Worm (Caenorhabditis elegans): ENCODE measurements around the gene H17B01.5.
"Not testable (repeated sequence)": the region's sequence is repeated elsewhere in the genome, so short reads cannot be mapped to it uniquely, and the experiment has no call there.

Gene H17B01.5

DNA sequence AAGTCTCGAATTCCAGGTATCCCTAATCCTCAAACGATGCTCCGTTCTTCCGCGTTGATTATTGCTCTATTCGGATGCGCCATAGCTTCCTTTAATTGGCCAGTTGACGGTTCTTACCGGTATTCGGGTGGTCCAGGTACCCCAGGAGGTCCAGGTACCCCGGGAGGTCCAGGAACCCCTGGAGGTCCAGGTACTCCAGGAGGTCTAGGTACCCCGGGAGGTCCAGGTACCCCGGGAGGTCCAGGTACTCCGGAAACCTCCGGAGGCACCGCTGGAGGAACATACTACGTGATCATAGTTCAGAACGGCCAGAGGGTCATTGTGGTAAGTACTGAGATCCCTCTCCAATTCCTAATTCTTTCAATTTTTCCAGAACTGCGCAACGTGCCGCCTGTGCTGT, 5.7 kb downstream of the H17B01.5 start, which contains the start of gene Y51H7C.1:
Gene Y51H7C.1, plus strand, starts transcription at position 17 of the 400 bp plus-strand sequence.
- not testable (repeated sequence) for TF ChIP-seq lin-15B (tag; optimal IDR thresholded peaks at IDR 0.05); nhr-43 (tag; optimal IDR thresholded peaks at IDR 0.05; ENCODE audit: poor library complexity, severe bottlenecking); daf-12 (tag; optimal IDR thresholded peaks at IDR 0.05)

DNA sequence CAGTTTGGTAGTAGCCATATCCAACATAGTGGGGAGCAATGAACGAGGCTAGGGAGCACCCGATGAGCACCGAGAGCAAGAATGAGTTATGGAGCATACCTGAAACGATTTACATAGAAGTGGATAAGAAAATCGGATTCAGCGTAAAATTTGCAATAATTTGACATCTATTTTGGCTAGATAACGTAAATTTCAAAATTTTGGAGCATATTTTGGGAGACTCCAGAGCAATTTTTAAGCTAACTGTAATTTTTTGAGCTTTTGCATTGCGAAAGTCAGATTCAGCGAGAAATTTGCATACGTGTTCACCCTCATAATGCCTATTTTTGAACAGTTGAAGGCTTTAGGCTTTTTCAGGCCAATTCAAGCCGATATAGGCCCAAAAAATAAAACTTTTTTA, 6.9 kb downstream of the H17B01.5 start, which contains the start of gene Y51H7C.13:
Gene Y51H7C.13, minus strand, starts transcription at position 101 of the 400 bp plus-strand sequence.
- TF ChIP-seq elt-3 (tag; optimal IDR thresholded peaks at IDR 0.05), result no peak
- TF ChIP-seq nfya-1 (tag; optimal IDR thresholded peaks at IDR 0.05; ENCODE audit: insufficient read depth), result no peak
- no peak for TF ChIP-seq unc-62 (GFP tag; optimal IDR thresholded peaks at IDR 0.05)
- TF ChIP-seq lin-39 (tag; optimal IDR thresholded peaks at IDR 0.05), result no peak
- no peak for TF ChIP-seq ceh-82 (tag; optimal IDR thresholded peaks at IDR 0.05)
- no peak for TF ChIP-seq nhr-28 (tag; optimal IDR thresholded peaks at IDR 0.05)
- TF ChIP-seq ceh-9 (tag; optimal IDR thresholded peaks at IDR 0.05), result no peak
- no peak for TF ChIP-seq nhr-23 (tag; optimal IDR thresholded peaks at IDR 0.05)
- TF ChIP-seq jun-1 (tag; optimal IDR thresholded peaks at IDR 0.05), result no peak
- no peak for TF ChIP-seq pqm-1 (tag; optimal IDR thresholded peaks at IDR 0.05)
- no peak for TF ChIP-seq aly-2 (tag; optimal IDR thresholded peaks at IDR 0.05)
- TF ChIP-seq fkh-10 (GFP tag; optimal IDR thresholded peaks at IDR 0.05), result no peak

DNA sequence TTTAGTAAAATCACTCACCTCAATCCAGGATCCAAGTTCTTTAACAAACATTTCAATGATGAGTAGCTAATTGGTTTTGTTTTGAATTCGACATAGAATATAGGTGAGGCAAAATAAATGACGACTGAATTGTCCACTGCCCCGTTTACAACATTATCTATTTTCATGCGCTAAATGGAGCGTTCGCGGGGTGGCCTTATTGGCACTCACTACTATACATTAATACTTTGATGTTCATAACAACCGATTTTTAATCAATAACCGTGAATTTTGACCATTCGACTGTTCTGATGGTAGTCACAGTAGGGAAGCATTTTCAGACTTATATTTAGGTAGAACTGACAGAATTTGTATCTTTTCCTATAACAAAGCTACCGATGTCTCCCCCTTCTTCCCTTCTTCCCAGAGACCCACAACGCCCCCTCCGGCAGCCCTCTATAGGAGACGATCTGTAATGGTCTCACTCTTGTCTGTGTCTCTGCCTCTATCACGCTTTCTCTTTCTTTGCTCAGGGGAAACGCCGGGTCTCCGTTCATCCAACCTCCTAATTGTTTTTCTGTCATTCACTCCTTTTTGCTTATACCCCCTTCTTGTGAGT, 26.6 kb downstream of the H17B01.5 start, which contains the start of gene Y51H7C.12:
Gene Y51H7C.12, minus strand, starts transcription at position 51 of the 598 bp plus-strand sequence.
- not testable (repeated sequence) for TF ChIP-seq R02D3.7, nhr-77, ztf-4 (tag; optimal IDR thresholded peaks at IDR 0.05)

DNA sequence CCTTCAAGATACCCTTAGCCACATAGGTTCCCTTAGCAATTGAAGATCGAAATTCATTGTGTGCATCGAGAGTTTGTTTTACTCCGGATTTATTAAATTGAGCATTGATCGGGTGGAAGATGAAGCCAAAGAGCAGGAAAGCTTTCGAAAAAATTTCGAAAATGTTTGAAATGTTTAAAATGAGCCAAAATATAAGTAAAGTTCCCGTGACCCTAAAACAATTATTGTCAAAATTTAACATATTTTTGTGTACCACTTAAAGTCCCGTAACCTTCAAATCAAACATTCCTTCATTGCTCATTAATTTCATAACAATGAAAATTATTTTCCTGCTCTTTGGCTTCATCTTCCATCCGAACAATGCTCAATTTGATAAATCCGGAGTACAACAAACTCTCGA, 28.5 kb downstream of the H17B01.5 start, which contains the start of gene scl-17:
Gene scl-17, plus strand, starts transcription at position 301 of the 400 bp plus-strand sequence.
- TF ChIP-seq R02D3.7 (tag; optimal IDR thresholded peaks at IDR 0.05) (no peak), ztf-4 (tag; optimal IDR thresholded peaks at IDR 0.05) (no peak), fkh-2 (tag; optimal IDR thresholded peaks at IDR 0.05) (no peak), ceh-16 (tag; optimal IDR thresholded peaks at IDR 0.05) (no peak), sea-2 (GFP tag; optimal IDR thresholded peaks at IDR 0.05) (no peak), pha-4 (tag; optimal IDR thresholded peaks at IDR 0.05) (no peak), nhr-76 (tag; optimal IDR thresholded peaks at IDR 0.05) (no peak), skn-1 (tag; optimal IDR thresholded peaks at IDR 0.05) (no peak), ceh-82 (tag; optimal IDR thresholded peaks at IDR 0.05) (no peak)

DNA sequence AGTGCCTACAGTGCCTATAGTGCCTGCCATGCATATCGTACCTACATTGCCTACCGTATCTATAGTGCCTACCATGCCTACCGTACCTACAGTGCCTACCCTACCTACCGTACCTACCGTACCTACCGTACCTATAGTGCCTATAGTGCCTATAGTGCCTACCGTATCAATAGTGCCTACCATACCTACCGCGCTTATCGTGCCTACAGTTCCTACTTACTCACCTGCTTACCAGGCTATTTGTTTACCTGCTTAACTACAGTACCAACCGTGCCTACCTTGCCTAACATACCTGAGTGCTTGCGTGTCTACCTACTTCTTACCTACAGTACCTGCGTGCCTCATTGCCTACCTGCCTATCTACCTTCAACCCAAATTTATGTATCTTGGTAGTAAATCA, 31.9 kb downstream of the H17B01.5 start:
- no peak for TF ChIP-seq pqm-1 (tag; optimal IDR thresholded peaks at IDR 0.05)
- TF ChIP-seq tbx-2 (tag; optimal IDR thresholded peaks at IDR 0.05), result no peak
- no peak for TF ChIP-seq snpc-4 (tag; optimal IDR thresholded peaks at IDR 0.05)
- no peak for TF ChIP-seq aly-2 (tag; optimal IDR thresholded peaks at IDR 0.05)
- no peak for TF ChIP-seq lin-15B (tag; optimal IDR thresholded peaks at IDR 0.05)
- no peak for TF ChIP-seq sea-2 (GFP tag; optimal IDR thresholded peaks at IDR 0.05)

DNA sequence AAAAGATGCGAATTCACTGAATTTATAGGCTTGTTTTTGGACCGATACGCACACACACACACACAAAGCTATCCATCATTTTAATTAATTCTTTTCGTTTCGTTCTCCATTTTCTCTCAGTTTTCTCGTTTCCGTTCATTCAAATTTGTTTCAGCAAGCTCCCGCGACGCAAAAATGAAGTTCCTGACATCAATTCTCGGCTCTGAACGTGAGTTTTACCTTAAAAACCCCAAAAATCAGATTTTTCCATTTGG, 35.1 kb downstream of the H17B01.5 start, which contains the start of gene Y51H7C.3:
Gene Y51H7C.3, plus strand, starts transcription at position 155 of the 254 bp plus-strand sequence.
- TF ChIP-seq ama-1 (optimal IDR thresholded peaks at IDR 0.05) (no peak), nhr-77 (tag; optimal IDR thresholded peaks at IDR 0.05) (no peak), pqm-1 (tag; optimal IDR thresholded peaks at IDR 0.05) (no peak), fkh-2 (tag; optimal IDR thresholded peaks at IDR 0.05) (no peak), elt-1 (tag; optimal IDR thresholded peaks at IDR 0.05) (no peak), nhr-76 (tag; optimal IDR thresholded peaks at IDR 0.05) (no peak), nhr-23 (tag; optimal IDR thresholded peaks at IDR 0.05) (no peak), elt-2 (tag; optimal IDR thresholded peaks at IDR 0.05) (no peak), nhr-12 (tag; optimal IDR thresholded peaks at IDR 0.05) (no peak), fos-1 (tag; optimal IDR thresholded peaks at IDR 0.05) (no peak), eor-1 (tag; optimal IDR thresholded peaks at IDR 0.05) (no peak), daf-12 (tag; optimal IDR thresholded peaks at IDR 0.05) (no peak), nhr-28 (tag; optimal IDR thresholded peaks at IDR 0.05) (no peak), egl-27 (tag; optimal IDR thresholded peaks at IDR 0.05) (no peak), unc-39 (tag; optimal IDR thresholded peaks at IDR 0.05) (no peak), lsy-12 (tag; optimal IDR thresholded peaks at IDR 0.05) (no peak)
